Worm (Caenorhabditis elegans) whole organism, L3 larva: ENCODE results near the gene C01G6.3.

Source experiments
- ceh-16 ChIP-seq: sonication (generic microtip); optimal IDR thresholded peaks from 2 replicates; lab custom pipeline; 2017; ENCODE audit warnings: missing biosample characterization, missing genetic modification characterization
- mdl-1 ChIP-seq: fragments of 150-350 bp; optimal IDR thresholded peaks from 2 replicates; lab custom pipeline; 2014; ENCODE audit warnings: missing biosample characterization, missing genetic modification characterization
- nhr-11 ChIP-seq: fragments of 150-350 bp; optimal IDR thresholded peaks from 2 replicates; lab custom pipeline; 2014; ENCODE audit warnings: missing biosample characterization, missing genetic modification characterization
- nhr-28 ChIP-seq: fragments of 150-350 bp; optimal IDR thresholded peaks from 2 replicates; lab custom pipeline; 2014; ENCODE audit warnings: missing biosample characterization, missing genetic modification characterization
- pqm-1 ChIP-seq: fragments of 150-350 bp; optimal IDR thresholded peaks from 2 replicates; lab custom pipeline; 2017; ENCODE audit warnings: missing biosample characterization, missing genetic modification characterization, inconsistent platforms
- unc-39 ChIP-seq: sonication (generic microtip); optimal IDR thresholded peaks from 4 replicates; lab custom pipeline; 2017; ENCODE audit warnings: missing biosample characterization, missing genetic modification characterization
- ztf-4 ChIP-seq: fragments of 150-350 bp; optimal IDR thresholded peaks from 2 replicates; lab custom pipeline; 2014; ENCODE audit warnings: missing biosample characterization, missing genetic modification characterization

ce11 chrII:9250422-9250821 lies 19.3 kb upstream of the C01G6.3 start, which contains the start of gene T26C5.4:
- TF ChIP-seq nhr-11 (tag; lab: Kevin White, UChicago) (no peak), unc-39 (tag; lab: Kevin White, UChicago) (no peak), mdl-1 (tag; lab: Kevin White, UChicago) (no peak), ztf-4 (tag; lab: Kevin White, UChicago) (no peak), nhr-28 (no peak), pqm-1 (tag; lab: Kevin White, UChicago) (no peak), ceh-16 (no peak)
